Worm (Caenorhabditis elegans) whole organism, mixed stage, embryonic: Measurements from ENCODE around the gene lir-2.

Source experiments
- blmp-1 ChIP-seq: fragments of 150-350 bp; optimal IDR thresholded peaks from 2 replicates; lab custom pipeline; 2014; ENCODE audit warnings: missing biosample characterization, missing genetic modification characterization
- ceh-83 ChIP-seq: fragments of 200-800 bp; sonication (Bioruptor generic); optimal IDR thresholded peaks from 2 replicates; lab custom pipeline; 2018; ENCODE audit warnings: mild to moderate bottlenecking, missing genetic modification characterization, missing compliant biosample characterization
- ces-1 ChIP-seq: fragments of 150-350 bp; optimal IDR thresholded peaks from 2 replicates; lab custom pipeline; 2014; ENCODE audit warnings: missing biosample characterization, missing genetic modification reagents, missing genetic modification characterization
- elt-3 ChIP-seq: fragments of 150-350 bp; optimal IDR thresholded peaks from 2 replicates; lab custom pipeline; 2014; ENCODE audit warnings: missing biosample characterization, missing genetic modification characterization
- nhr-12 ChIP-seq: fragments of 150-350 bp; optimal IDR thresholded peaks from 2 replicates; lab custom pipeline; 2014; ENCODE audit warnings: missing biosample characterization, missing genetic modification characterization
- nhr-28 ChIP-seq: fragments of 150-350 bp; optimal IDR thresholded peaks from 2 replicates; lab custom pipeline; 2014; ENCODE audit warnings: missing biosample characterization, missing genetic modification characterization
- pha-4 ChIP-seq: fragments of 150-350 bp; optimal IDR thresholded peaks from 2 replicates; lab custom pipeline; 2018; ENCODE audit warnings: missing biosample characterization, missing genetic modification reagents, missing genetic modification characterization
- unc-62 ChIP-seq: fragments of 150-350 bp; optimal IDR thresholded peaks from 2 replicates; lab custom pipeline; 2014; ENCODE audit warnings: missing biosample characterization, missing genetic modification reagents, missing genetic modification characterization
- ztf-11 ChIP-seq: fragments of 150-350 bp; optimal IDR thresholded peaks from 2 replicates; lab custom pipeline; 2014; ENCODE audit warnings: missing biosample characterization, missing genetic modification characterization

- TF ChIP-seq nhr-28 (tag; lab: Kevin White, UChicago) (no peak), ztf-11 (tag; lab: Kevin White, UChicago) (no peak), ceh-83 (GFP tag; lab: Kevin White, UChicago) (no peak), elt-3 (tag; lab: Kevin White, UChicago) (no peak), ces-1 (GFP tag; lab: Kevin White, UChicago) (peak; percentile 7), nhr-12 (no peak), unc-62 (GFP tag; lab: Kevin White, UChicago) (no peak), pha-4 (tag; lab: Kevin White, UChicago) (no peak), blmp-1 (tag; lab: Kevin White, UChicago) (no peak)
Measured at ce11 chrII:7640161-7640841, 26.8 kb upstream of the lir-2 start.
